Fruit fly (Drosophila melanogaster) whole organism, wandering third instar larva: Measurements from ENCODE around the gene CG13887.
"Not testable (repeated sequence)": the region's sequence is repeated elsewhere in the genome, so short reads cannot be mapped to it uniquely, and the experiment has no call there.

ENCODE experiments used
- Abd-B ChIP-seq: fragments of >200 bp; optimal IDR thresholded peaks from 2 replicates; lab custom pipeline; 2017; ENCODE audit warnings: missing biosample characterization, missing genetic modification characterization
- CG32264 ChIP-seq: fragments of 200-800 bp; sonication (Bioruptor generic); optimal IDR thresholded peaks from 2 replicates; lab custom pipeline; 2016; ENCODE audit warnings: missing biosample characterization, missing genetic modification characterization
- CG9705 ChIP-seq: fragments of 200-800 bp; sonication (Bioruptor generic); optimal IDR thresholded peaks from 2 replicates; lab custom pipeline; 2018; ENCODE audit warnings: missing biosample characterization, mild to moderate bottlenecking, missing genetic modification characterization
- CrebA ChIP-seq: fragments of 200-800 bp; sonication (Bioruptor generic); optimal IDR thresholded peaks from 2 replicates; lab custom pipeline; 2016; ENCODE audit warnings: missing biosample characterization, mild to moderate bottlenecking, missing genetic modification characterization, borderline replicate concordance
- Dfd ChIP-seq: fragments of >200 bp; optimal IDR thresholded peaks from 2 replicates; lab custom pipeline; 2017; ENCODE audit warnings: missing biosample characterization, missing genetic modification characterization
- Dif ChIP-seq: fragments of 200-275, 200-300 bp; sonication (Bioruptor generic); optimal IDR thresholded peaks from 2 replicates; lab custom pipeline; 2018; ENCODE audit warnings: missing biosample characterization, missing genetic modification characterization; ENCODE audit not compliant: partially characterized antibody
- GATAd ChIP-seq: sonication (Bioruptor generic); optimal IDR thresholded peaks from 2 replicates; lab custom pipeline; 2016; ENCODE audit warnings: missing biosample characterization, missing genetic modification characterization
- HLH106 ChIP-seq: fragments of 200-800 bp; optimal IDR thresholded peaks from 3 replicates; lab custom pipeline; 2019; ENCODE audit warnings: missing biosample characterization, mild to moderate bottlenecking, missing genetic modification characterization, moderate library complexity
- Hnf4 ChIP-seq: fragments of 200-800 bp; sonication (Bioruptor generic); optimal IDR thresholded peaks from 2 replicates; lab custom pipeline; 2016; ENCODE audit warnings: missing biosample characterization, mild to moderate bottlenecking, missing genetic modification characterization
- Hr78 ChIP-seq: fragments of >200 bp; optimal IDR thresholded peaks from 2 replicates; lab custom pipeline; 2017; ENCODE audit warnings: missing biosample characterization, missing genetic modification characterization
- Hr83 ChIP-seq: fragments of 200-300 bp; sonication (Bioruptor generic); optimal IDR thresholded peaks from 2 replicates; lab custom pipeline; 2016; ENCODE audit warnings: missing biosample characterization, mild to moderate bottlenecking, missing genetic modification characterization, moderate library complexity; ENCODE audit not compliant: poor library complexity, severe bottlenecking
- Jra ChIP-seq: sonication (Bioruptor generic); optimal IDR thresholded peaks from 2 replicates; lab custom pipeline; 2016; ENCODE audit warnings: missing biosample characterization, missing genetic modification characterization
- Mio ChIP-seq: sonication (Bioruptor generic); optimal IDR thresholded peaks from 2 replicates; lab custom pipeline; 2016; ENCODE audit warnings: missing biosample characterization, missing genetic modification characterization
- Myc ChIP-seq: fragments of >200 bp; optimal IDR thresholded peaks from 2 replicates; lab custom pipeline; 2017
- N ChIP-seq: fragments of >200 bp; optimal IDR thresholded peaks from 2 replicates; lab custom pipeline; 2018; ENCODE audit warnings: missing biosample characterization, missing external identifiers, missing genetic modification characterization
- OdsH ChIP-seq: fragments of 200-800 bp; sonication (Bioruptor generic); optimal IDR thresholded peaks from 2 replicates; lab custom pipeline; 2016; ENCODE audit warnings: missing biosample characterization, mild to moderate bottlenecking, missing genetic modification characterization
- Rel ChIP-seq, 2 experiments: fragments of 200-800 bp; sonication (Bioruptor generic) in 1 of 2; optimal IDR thresholded peaks; 2 replicates in 1 of 2; 3 replicates in 1 of 2; lab custom pipeline; 2016 to 2019; ENCODE audit warnings: mild to moderate bottlenecking in 2 of 2, missing biosample characterization in 2 of 2, missing genetic modification characterization in 2 of 2, moderate library complexity in 1 of 2
- Sp1 ChIP-seq: fragments of 200-800 bp; sonication (Bioruptor generic); optimal IDR thresholded peaks from 3 replicates; lab custom pipeline; 2019; ENCODE audit warnings: missing biosample characterization, mild to moderate bottlenecking, missing genetic modification characterization, moderate library complexity
- Vsx2 ChIP-seq: fragments of 200-300, 225-300 bp; sonication (Bioruptor generic); optimal IDR thresholded peaks from 2 replicates; lab custom pipeline; 2018; ENCODE audit warnings: missing biosample characterization, missing genetic modification characterization; ENCODE audit not compliant: partially characterized antibody
- br ChIP-seq: fragments of 200-800 bp; sonication (Bioruptor generic); optimal IDR thresholded peaks from 2 replicates; lab custom pipeline; 2016; ENCODE audit warnings: missing biosample characterization, missing genetic modification characterization
- brk ChIP-seq: fragments of 200-800 bp; sonication (Bioruptor generic); optimal IDR thresholded peaks from 2 replicates; lab custom pipeline; 2016; ENCODE audit warnings: missing biosample characterization, mild to moderate bottlenecking, missing genetic modification characterization
- dl ChIP-seq, 2 experiments: fragments of 175-275, 200-275 bp in 1 of 2; fragments of 200-275 bp in 1 of 2; sonication (Bioruptor generic); optimal IDR thresholded peaks; lab custom pipeline; 2018; ENCODE audit warnings: mild to moderate bottlenecking in 2 of 2, missing biosample characterization in 2 of 2, missing genetic modification characterization in 2 of 2, moderate library complexity in 2 of 2; ENCODE audit not compliant: partially characterized antibody in 2 of 2, insufficient read depth in 1 of 2
- dmrt93B ChIP-seq: fragments of 200-800 bp; sonication (Bioruptor generic); optimal IDR thresholded peaks from 2 replicates; lab custom pipeline; 2018; ENCODE audit warnings: missing biosample characterization, mild to moderate bottlenecking, missing genetic modification characterization
- dsf ChIP-seq: sonication (Bioruptor generic); optimal IDR thresholded peaks from 2 replicates; lab custom pipeline; 2016; ENCODE audit warnings: missing biosample characterization, missing genetic modification characterization, borderline replicate concordance
- ey ChIP-seq: fragments of 200-800 bp; sonication (Bioruptor generic); optimal IDR thresholded peaks from 2 replicates; lab custom pipeline; 2016; ENCODE audit warnings: missing biosample characterization, missing genetic modification characterization
- foxo ChIP-seq, 2 experiments: fragments of 200-800 bp; sonication (Bioruptor generic); optimal IDR thresholded peaks; 2 replicates in 1 of 2; 3 replicates in 1 of 2; lab custom pipeline; 2016 to 2017; ENCODE audit warnings: missing biosample characterization in 2 of 2, missing genetic modification characterization in 2 of 2
- fru ChIP-seq: fragments of 200-800 bp; sonication (Bioruptor generic); optimal IDR thresholded peaks from 3 replicates; lab custom pipeline; 2016; ENCODE audit warnings: missing biosample characterization, mild to moderate bottlenecking, missing genetic modification characterization
- h ChIP-seq: fragments of 200-800 bp; sonication (Bioruptor generic); optimal IDR thresholded peaks from 3 replicates; lab custom pipeline; 2016; ENCODE audit warnings: missing biosample characterization, mild to moderate bottlenecking, missing genetic modification characterization
- jim ChIP-seq: fragments of 175-275, 200-325 bp; sonication (Bioruptor generic); optimal IDR thresholded peaks from 2 replicates; lab custom pipeline; 2016; ENCODE audit warnings: missing biosample characterization, mild to moderate bottlenecking, missing genetic modification characterization
- lola ChIP-seq: fragments of >200 bp; optimal IDR thresholded peaks from 2 replicates; lab custom pipeline; 2017; ENCODE audit warnings: missing biosample characterization, missing genetic modification characterization
- pan ChIP-seq: fragments of >200 bp; optimal IDR thresholded peaks from 2 replicates; lab custom pipeline; 2017
- psq ChIP-seq: fragments of 200-800 bp; sonication (Bioruptor generic); optimal IDR thresholded peaks from 3 replicates; lab custom pipeline; 2017; ENCODE audit warnings: missing biosample characterization, mild to moderate bottlenecking, missing genetic modification characterization, moderate library complexity
- rgr ChIP-seq: fragments of 200-800 bp; sonication (Bioruptor generic); optimal IDR thresholded peaks from 3 replicates; lab custom pipeline; 2016; ENCODE audit warnings: missing biosample characterization, mild to moderate bottlenecking, missing genetic modification characterization
- sage ChIP-seq: fragments of 200-800 bp; sonication (Bioruptor generic); optimal IDR thresholded peaks from 2 replicates; lab custom pipeline; 2016; ENCODE audit warnings: missing biosample characterization, mild to moderate bottlenecking, missing genetic modification characterization
- sv ChIP-seq: fragments of 200-800 bp; sonication (Bioruptor generic); optimal IDR thresholded peaks from 3 replicates; lab custom pipeline; 2016; ENCODE audit warnings: missing biosample characterization, missing genetic modification characterization
- tai ChIP-seq: sonication (Bioruptor generic); optimal IDR thresholded peaks from 2 replicates; lab custom pipeline; 2016; ENCODE audit warnings: missing biosample characterization, missing genetic modification characterization
- usp ChIP-seq: fragments of >200 bp; optimal IDR thresholded peaks from 2 replicates; lab custom pipeline; 2017; ENCODE audit warnings: missing biosample characterization, missing genetic modification characterization
- woc ChIP-seq: sonication (Bioruptor generic); optimal IDR thresholded peaks from 2 replicates; lab custom pipeline; 2016; ENCODE audit warnings: missing biosample characterization, mild to moderate bottlenecking, missing genetic modification characterization

The CG13887 gene

dm6 chr3L:857063-858015, 19.7 kb downstream of the CG13887 start, which contains the start of gene dpr20:
TSS of gene dpr20 (minus strand) at chr3L:857248.
- TF ChIP-seq Dfd (GFP tag; lab: Kevin White, UChicago), result no peak
- TF ChIP-seq Hnf4 (GFP tag; lab: Kevin White, UChicago), result peak; percentile 32
- TF ChIP-seq Sp1 (GFP tag; lab: Kevin White, UChicago), result peak; percentile 48
- TF ChIP-seq tai, result no peak
- peak; percentile 20 for TF ChIP-seq CG9705 (GFP tag; lab: Kevin White, UChicago)
- no peak for TF ChIP-seq pan (lab: Kevin White, UChicago)
- no peak for TF ChIP-seq CrebA (GFP tag; lab: Kevin White, UChicago)
- TF ChIP-seq dsf (GFP tag; lab: Kevin White, UChicago), result no peak
- TF ChIP-seq sage, result no peak
- peak; percentile 26 for TF ChIP-seq psq (GFP tag; lab: Kevin White, UChicago)
- no peak for TF ChIP-seq dl (GFP tag; optimal IDR thresholded peaks at IDR 0.05; lab: Kevin White, UChicago; ENCODE audit: insufficient read depth in 1 of 2, partially characterized antibody in 2 of 2)
- peak; percentile 43 for TF ChIP-seq woc (GFP tag; lab: Kevin White, UChicago)
- TF ChIP-seq Hr83 (GFP tag; lab: Kevin White, UChicago), result no peak
- TF ChIP-seq N (GFP tag; lab: Kevin White, UChicago), result no peak
- TF ChIP-seq Hr78 (GFP tag; lab: Kevin White, UChicago), result no peak
- TF ChIP-seq Rel (GFP tag; optimal IDR thresholded peaks at IDR 0.05; lab: Kevin White, UChicago), result no peak
- TF ChIP-seq Rel (tag; optimal IDR thresholded peaks at IDR 0.05; lab: Kevin White, UChicago), result peak; percentile 32
- TF ChIP-seq Myc (lab: Kevin White, UChicago), result no peak
- no peak for TF ChIP-seq Abd-B
- peak; percentile 73 for TF ChIP-seq HLH106 (tag; lab: Kevin White, UChicago)
- peak; percentile 37 for TF ChIP-seq OdsH
- TF ChIP-seq foxo (GFP tag; optimal IDR thresholded peaks at IDR 0.05; lab: Kevin White, UChicago), result peak in 1 of 2 experiments; percentile 70
- TF ChIP-seq sv (GFP tag; lab: Kevin White, UChicago), result peak; percentile 57
- TF ChIP-seq Jra (GFP tag; lab: Kevin White, UChicago), result no peak
- TF ChIP-seq fru (GFP tag; lab: Kevin White, UChicago), result peak; percentile 57
- no peak for TF ChIP-seq brk (GFP tag; lab: Kevin White, UChicago)
- no peak for TF ChIP-seq jim (GFP tag; lab: Kevin White, UChicago)
- TF ChIP-seq h (GFP tag; lab: Kevin White, UChicago), result peak; percentile 76
- peak; percentile 67 for TF ChIP-seq rgr (GFP tag; lab: Kevin White, UChicago)
- no peak for TF ChIP-seq usp
- TF ChIP-seq Vsx2, result no peak
- TF ChIP-seq lola, result no peak
- peak; percentile 6 for TF ChIP-seq dmrt93B
- TF ChIP-seq Dif, result no peak
- TF ChIP-seq GATAd, result no peak
- TF ChIP-seq CG32264 (GFP tag; lab: Kevin White, UChicago), result peak; percentile 35
- TF ChIP-seq br (GFP tag; lab: Kevin White, UChicago), result peak; percentile 42
- no peak for TF ChIP-seq Mio (GFP tag; lab: Kevin White, UChicago)
- TF ChIP-seq ey, result peak; percentile 62
- TF ChIP-seq, all 38 proteins: peak for 17

DNA sequence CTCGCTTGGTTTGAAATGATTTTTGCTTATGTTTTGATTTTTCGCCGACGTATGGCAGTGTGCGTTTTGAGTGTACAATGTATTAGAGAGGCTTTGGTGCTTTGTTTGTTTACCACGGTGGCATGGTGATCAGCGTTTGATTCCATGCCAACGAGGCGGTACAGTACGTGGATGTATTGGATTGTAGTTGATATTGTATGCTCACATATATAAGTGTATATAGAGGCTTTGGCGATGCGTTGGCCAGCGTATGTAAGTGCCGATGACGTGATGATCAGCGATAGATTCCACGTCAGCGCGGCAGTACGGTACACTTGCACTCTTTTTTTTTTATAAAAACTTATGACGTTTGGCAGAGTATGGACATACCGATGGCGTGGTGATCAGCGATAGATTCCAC, 27.4 kb downstream of the CG13887 start, which contains the start of gene CG12502:
Gene CG12502 (plus strand): TSS at position 301 of the 400 bp plus-strand sequence.
- TF ChIP-seq Hr78 (GFP tag; lab: Kevin White, UChicago); usp; dl (GFP tag; optimal IDR thresholded peaks at IDR 0.05; lab: Kevin White, UChicago; ENCODE audit: insufficient read depth in 1 of 2, partially characterized antibody in 2 of 2): not testable (repeated sequence)
